Worm (Caenorhabditis elegans) whole organism, L3 larva: ENCODE results near the gene eat-3.

Experiments
- R02D3.7 ChIP-seq: fragments of 150-350 bp; optimal IDR thresholded peaks from 2 replicates; lab custom pipeline; 2014; ENCODE audit warnings: missing biosample characterization, missing genetic modification characterization
- ceh-28 ChIP-seq: fragments of 150-350 bp; optimal IDR thresholded peaks from 2 replicates; lab custom pipeline; 2014; ENCODE audit warnings: missing biosample characterization, missing genetic modification reagents, missing genetic modification characterization
- daf-12 ChIP-seq: fragments of 150-350 bp; optimal IDR thresholded peaks from 2 replicates; lab custom pipeline; 2014; ENCODE audit warnings: missing biosample characterization, missing genetic modification reagents, missing genetic modification characterization
- fos-1 ChIP-seq: fragments of 150-350 bp; optimal IDR thresholded peaks from 2 replicates; lab custom pipeline; 2014; ENCODE audit warnings: missing biosample characterization, missing genetic modification characterization
- nhr-11 ChIP-seq: fragments of 150-350 bp; optimal IDR thresholded peaks from 2 replicates; lab custom pipeline; 2014; ENCODE audit warnings: missing biosample characterization, missing genetic modification characterization
- nhr-237 ChIP-seq: fragments of 150-350 bp; optimal IDR thresholded peaks from 2 replicates; lab custom pipeline; 2014; ENCODE audit warnings: missing biosample characterization, missing genetic modification characterization
- snpc-4 ChIP-seq: fragments of 150-350 bp; optimal IDR thresholded peaks from 2 replicates; lab custom pipeline; 2014; ENCODE audit warnings: missing biosample characterization, missing genetic modification characterization
- unc-39 ChIP-seq: sonication (generic microtip); optimal IDR thresholded peaks from 4 replicates; lab custom pipeline; 2017; ENCODE audit warnings: missing biosample characterization, missing genetic modification characterization
- unc-62 ChIP-seq: fragments of 150-350 bp; sonication (generic microtip); optimal IDR thresholded peaks from 4 replicates; lab custom pipeline; 2014; ENCODE audit warnings: missing biosample characterization, missing genetic modification reagents, missing genetic modification characterization
- ztf-4 ChIP-seq: fragments of 150-350 bp; optimal IDR thresholded peaks from 2 replicates; lab custom pipeline; 2014; ENCODE audit warnings: missing biosample characterization, missing genetic modification characterization

DNA sequence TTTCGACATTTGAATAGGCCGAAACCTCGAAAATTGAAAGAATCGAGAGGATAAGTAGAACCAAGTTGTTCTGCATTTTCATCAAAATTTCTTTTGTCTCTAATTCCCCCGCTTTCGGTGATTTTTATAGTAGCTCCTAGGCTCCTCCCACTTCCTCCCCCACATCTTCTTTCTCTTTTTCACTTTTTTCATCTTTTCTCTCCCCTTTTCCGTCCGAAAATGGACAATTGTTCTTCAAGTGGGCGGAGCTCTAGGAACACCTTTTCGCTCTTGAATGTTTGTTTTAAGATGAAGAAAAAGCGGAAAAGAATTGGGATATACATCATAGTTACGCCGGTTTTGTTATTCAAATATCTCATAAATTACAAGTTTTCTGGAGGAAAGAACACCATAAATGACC lies 21.8 kb downstream of the eat-3 start, which contains the start of gene F42A8.1:
- TF ChIP-seq nhr-11 (tag; lab: Kevin White, UChicago) (no peak), unc-39 (tag; lab: Kevin White, UChicago) (no peak), fos-1 (tag; lab: Kevin White, UChicago) (no peak), daf-12 (tag; lab: Kevin White, UChicago) (no peak), ztf-4 (tag; lab: Kevin White, UChicago) (no peak), ceh-28 (tag; lab: Kevin White, UChicago) (no peak), unc-62 (GFP tag; lab: Kevin White, UChicago) (no peak), snpc-4 (tag; lab: Kevin White, UChicago) (no peak), nhr-237 (tag; lab: Kevin White, UChicago) (no peak), R02D3.7 (tag; lab: Kevin White, UChicago) (no peak)
